Fruit fly (Drosophila melanogaster) whole organism, prepupa: ENCODE results near the gene CG15353.

ENCODE experiments used
- CG32006 ChIP-seq: fragments of 200-800 bp; sonication (Bioruptor generic); optimal IDR thresholded peaks from 3 replicates; lab custom pipeline; 2017; ENCODE audit warnings: missing biosample characterization, mild to moderate bottlenecking, missing genetic modification characterization
- achi ChIP-seq: fragments of 200-800 bp; sonication (Bioruptor generic); optimal IDR thresholded peaks from 3 replicates; lab custom pipeline; 2016; ENCODE audit warnings: missing biosample characterization, missing genetic modification characterization

DNA sequence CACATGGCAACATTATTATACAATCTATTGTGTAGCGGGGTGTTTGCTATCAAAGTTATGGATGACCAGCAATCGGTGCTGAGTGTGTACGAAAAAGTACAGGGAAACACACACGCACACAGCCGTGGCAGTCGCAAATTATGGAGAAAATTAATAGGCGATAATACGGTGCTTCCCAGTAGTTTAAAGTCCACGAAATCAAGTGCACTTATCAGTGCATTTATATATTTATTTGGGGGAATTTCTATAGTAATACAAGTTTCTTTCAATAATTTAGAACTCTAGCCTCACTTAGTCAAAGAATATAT is 31.9 kb upstream of the CG15353 start:
- no peak for TF ChIP-seq achi (GFP tag; lab: Kevin White, UChicago)
- no peak for TF ChIP-seq CG32006 (GFP tag; lab: Kevin White, UChicago)
